Fruit fly (Drosophila melanogaster): ENCODE results near the gene CG13793.
A peak's percentile ranks its signal among the peaks of the same experiment; 100 is the strongest.

Gene CG13793

DNA sequence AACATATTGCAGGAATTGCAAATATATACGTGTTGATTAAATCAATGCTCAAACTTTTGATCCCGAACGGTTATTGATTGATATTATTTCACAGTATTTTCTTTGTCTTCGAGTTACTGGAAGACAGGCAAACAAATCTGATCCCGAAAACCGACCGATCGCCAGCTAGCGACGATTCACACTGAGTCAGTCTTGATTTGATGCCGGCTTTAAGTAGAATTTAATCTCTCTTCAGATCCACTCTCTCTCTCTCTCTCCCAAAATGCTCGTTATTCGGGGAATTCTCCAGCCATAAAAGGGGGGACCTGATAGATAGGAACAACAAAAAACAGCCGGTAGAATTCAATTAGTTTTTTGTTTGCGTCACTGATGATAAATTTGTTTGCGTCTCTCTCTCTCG, 17.9 kb downstream of the CG13793 start, which contains the start of gene Tep2 (continued):
- TF ChIP-seq corto (GFP tag; optimal IDR thresholded peaks at IDR 0.05) (no peak), Drgx (GFP tag; IDR thresholded peaks at IDR 0.05) (no peak), CG4282 (GFP tag; optimal IDR thresholded peaks at IDR 0.05) (no peak), Trl (optimal IDR thresholded peaks at IDR 0.05) (peak; percentile 58 to 69), Trl (GFP tag; optimal IDR thresholded peaks at IDR 0.05) (no peak)

DNA sequence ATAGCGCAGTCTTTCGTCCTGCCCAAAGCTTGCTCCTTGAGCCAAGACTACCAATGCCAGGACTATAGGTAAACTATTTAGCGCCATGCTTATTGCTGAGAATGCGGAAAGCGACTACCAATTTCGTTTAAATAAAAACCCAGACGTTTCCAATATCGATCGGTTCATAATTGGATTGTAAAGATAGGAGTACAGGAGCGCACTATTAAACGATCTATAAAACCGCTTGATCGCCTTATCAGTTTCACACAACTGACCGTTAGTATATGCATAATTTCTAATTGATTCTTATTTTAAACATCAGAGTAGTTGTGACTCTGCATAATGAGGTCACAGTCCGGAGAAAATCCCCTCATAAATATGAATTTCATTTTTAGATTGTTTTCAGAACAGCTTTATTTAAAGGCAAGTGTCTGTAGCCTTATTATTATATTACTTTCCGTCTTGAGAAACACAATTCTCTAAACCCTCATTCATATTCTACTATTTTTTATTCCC, 26.7 kb downstream of the CG13793 start, which contains the start of the genes CG7025 and CG43235:
Gene CG7025 (minus strand): TSS at position 101 of the 498 bp plus-strand sequence.
Gene CG43235 (plus strand): TSS at position 448 of the 498 bp plus-strand sequence.
- TF ChIP-seq exex (tag; optimal IDR thresholded peaks at IDR 0.05) = peak; percentile 32
- TF ChIP-seq Sox100B (GFP tag; optimal IDR thresholded peaks at IDR 0.05) = no peak
- TF ChIP-seq CkIIα-i1 (GFP tag; IDR thresholded peaks at IDR 0.05) = no peak

DNA sequence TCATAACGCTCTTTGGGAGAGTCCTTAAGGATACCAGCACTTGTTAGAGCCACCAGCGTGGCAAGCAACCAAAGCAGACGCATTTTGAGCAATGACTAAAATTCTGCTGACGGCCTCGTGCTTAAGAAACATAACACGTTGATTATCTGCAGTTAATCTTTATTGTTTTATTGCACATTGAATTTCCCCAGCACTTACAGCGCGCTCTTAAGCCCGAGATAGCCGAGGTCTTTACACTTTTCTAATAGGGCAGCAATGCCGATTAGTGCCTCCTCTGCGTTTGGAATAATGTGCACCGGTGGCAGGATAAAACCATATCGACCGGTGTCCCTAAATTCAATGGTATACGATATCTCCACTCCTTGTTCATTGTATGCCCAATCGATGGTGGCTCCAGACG, 28.3 kb downstream of the CG13793 start, which contains the start of gene CG18585:
Gene CG18585 (minus strand): TSS at position 101 of the 400 bp plus-strand sequence.
- no peak for TF ChIP-seq Fer3 (tag; optimal IDR thresholded peaks at IDR 0.05)
- no peak for TF ChIP-seq stc (GFP tag; IDR thresholded peaks at IDR 0.05)
- no peak for TF ChIP-seq CG12104 (GFP tag; optimal IDR thresholded peaks at IDR 0.05)
- no peak for TF ChIP-seq Doc3 (GFP tag; IDR thresholded peaks at IDR 0.05; ENCODE audit: partially characterized antibody)
- TF ChIP-seq Optix (GFP tag; IDR thresholded peaks at IDR 0.05) = no peak
- no peak for TF ChIP-seq CG3995 (GFP tag; optimal IDR thresholded peaks at IDR 0.05)
- no peak for TF ChIP-seq CG12942 (GFP tag; optimal IDR thresholded peaks at IDR 0.05)
- TF ChIP-seq CG6175 (GFP tag; IDR thresholded peaks at IDR 0.05) = no peak

DNA sequence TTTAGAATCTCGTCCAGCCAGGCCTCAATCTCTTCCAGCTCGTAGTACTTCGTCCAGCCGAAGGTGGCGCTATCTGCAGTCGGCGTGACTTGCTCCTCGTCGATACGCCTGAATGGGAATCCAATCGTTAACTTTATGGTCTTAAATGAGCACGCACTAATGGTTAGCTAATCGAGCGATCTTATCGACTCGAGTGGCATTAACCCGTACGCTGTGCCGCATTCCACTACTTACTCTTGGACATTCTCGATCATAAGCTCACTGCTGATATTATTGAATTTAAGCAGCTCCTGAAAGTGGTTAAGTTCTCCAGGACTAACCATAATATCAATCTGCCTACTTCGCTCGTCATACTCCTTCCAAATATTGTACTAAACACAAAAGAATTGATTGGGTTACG, 28.8 kb downstream of the CG13793 start:
- TF ChIP-seq grn (GFP tag; optimal IDR thresholded peaks at IDR 0.05) (peak; percentile 66), exex (tag; optimal IDR thresholded peaks at IDR 0.05) (peak; percentile 83), Doc2 (GFP tag; IDR thresholded peaks at IDR 0.05) (no peak), Ets65A (GFP tag) (peak; percentile 36), dpn (GFP tag; optimal IDR thresholded peaks at IDR 0.05) (no peak), zf30C (GFP tag; optimal IDR thresholded peaks at IDR 0.05) (no peak), CG18619 (GFP tag; optimal IDR thresholded peaks at IDR 0.05) (no peak), sd (tag; optimal IDR thresholded peaks at IDR 0.05) (peak; percentile 80)

DNA sequence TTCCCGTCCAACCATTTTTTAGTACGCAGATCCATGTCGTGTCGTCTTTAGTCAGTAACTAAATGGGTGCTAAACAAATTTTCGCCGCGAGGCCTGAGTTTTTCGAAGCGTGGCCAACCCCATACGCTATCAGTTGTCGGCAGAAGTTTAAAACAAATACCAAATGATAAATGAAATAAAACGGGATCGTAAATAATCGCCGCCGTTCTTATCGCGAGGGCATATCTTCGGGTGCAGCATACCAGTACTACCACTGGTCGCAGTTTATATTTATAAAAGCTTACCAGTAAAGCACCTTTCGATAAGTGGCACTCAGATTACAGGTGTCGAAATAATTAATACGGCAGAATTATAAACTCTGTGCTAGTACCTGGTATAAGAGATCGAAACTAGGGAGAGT, 34.0 kb downstream of the CG13793 start:
- no peak for TF ChIP-seq CG13894 (tag; optimal IDR thresholded peaks at IDR 0.05)
- TF ChIP-seq CG4707 (GFP tag; optimal IDR thresholded peaks at IDR 0.05) = no peak
- TF ChIP-seq CG5180 (GFP tag; optimal IDR thresholded peaks at IDR 0.05) = no peak
- no peak for TF ChIP-seq bab2 (GFP tag; optimal IDR thresholded peaks at IDR 0.05)
- TF ChIP-seq CG15011 (GFP tag; optimal IDR thresholded peaks at IDR 0.05) = no peak
- TF ChIP-seq CG16863 (GFP tag; optimal IDR thresholded peaks at IDR 0.05) = no peak
- peak; percentile 23 for TF ChIP-seq cwo (GFP tag; optimal IDR thresholded peaks at IDR 0.05)
- no peak for TF ChIP-seq Pdp1 (GFP tag; optimal IDR thresholded peaks at IDR 0.05)
- TF ChIP-seq bigmax (GFP tag; optimal IDR thresholded peaks at IDR 0.05) = no peak
- no peak for TF ChIP-seq hb (GFP tag; IDR thresholded peaks at IDR 0.05; ENCODE audit: partially characterized antibody)
- no peak for TF ChIP-seq HHEX (GFP tag; optimal IDR thresholded peaks at IDR 0.05)
- no peak for TF ChIP-seq peb (GFP tag; IDR thresholded peaks at IDR 0.05)
- no peak for TF ChIP-seq CG18764 (GFP tag; optimal IDR thresholded peaks at IDR 0.05)
- TF ChIP-seq lab (GFP tag; optimal IDR thresholded peaks at IDR 0.05) = peak; percentile 83
- TF ChIP-seq CG16779 (GFP tag; IDR thresholded peaks at IDR 0.05) = no peak
- peak; percentile 95 for TF ChIP-seq exex (tag; optimal IDR thresholded peaks at IDR 0.05)
- TF ChIP-seq CG3847 (GFP tag; IDR thresholded peaks at IDR 0.05) = no peak
- no peak for TF ChIP-seq Atf-2 (GFP tag; optimal IDR thresholded peaks at IDR 0.05)
- TF ChIP-seq run (tag; optimal IDR thresholded peaks at IDR 0.05) = no peak
- TF ChIP-seq vnd (GFP tag; IDR thresholded peaks at IDR 0.05; ENCODE audit: partially characterized antibody) = 0 out of 3 replicates have a peak, but pooled peaks have one; percentile 32
- peak; percentile 36 for TF ChIP-seq Hey (tag; optimal IDR thresholded peaks at IDR 0.05)
- TF ChIP-seq dmrt11E (tag; optimal IDR thresholded peaks at IDR 0.05) = no peak

Data from whole organism, embryonic.